Worm (Caenorhabditis elegans) whole organism, L4 larva: ENCODE results near the gene C02B4.3.
A peak's percentile ranks its signal among the peaks of the same experiment; 100 is the strongest.

ENCODE experiments used
- F44E2.7 ChIP-seq: fragments of 200-800 bp; sonication (Bioruptor generic); IDR thresholded peaks from 2 replicates; pipeline ENCODE4 v2.1.2; 2022; ENCODE audit warnings: missing genetic modification characterization, missing compliant biosample characterization
- Y48G9A.11 ChIP-seq: fragments of 200-800 bp; sonication (Bioruptor generic); IDR thresholded peaks from 2 replicates; pipeline ENCODE4 v1.3.6; 2022; ENCODE audit warnings: missing genetic modification reagents, missing genetic modification characterization, missing compliant biosample characterization
- Y5F2A.4 ChIP-seq: fragments of 200-800 bp; sonication (Bioruptor generic); optimal IDR thresholded peaks from 2 replicates; lab custom pipeline; 2018; ENCODE audit warnings: mild to moderate bottlenecking, missing genetic modification characterization, missing compliant biosample characterization
- ZK337.2 ChIP-seq: fragments of 200-800 bp; sonication (Bioruptor generic); IDR thresholded peaks from 2 replicates; pipeline ENCODE4 v1.3.6; 2022; ENCODE audit warnings: missing genetic modification reagents, missing genetic modification characterization, missing compliant biosample characterization
- ceh-32 ChIP-seq: sonication (generic microtip); optimal IDR thresholded peaks from 2 replicates; lab custom pipeline; 2016; ENCODE audit warnings: mild to moderate bottlenecking, missing genetic modification characterization, missing compliant biosample characterization; ENCODE audit not compliant: poor library complexity
- ceh-44 ChIP-seq: fragments of 200-800 bp; sonication (Bioruptor generic); IDR thresholded peaks from 2 replicates; pipeline ENCODE4 v1.3.6; 2022; ENCODE audit warnings: missing genetic modification reagents, missing genetic modification characterization, missing compliant biosample characterization
- ces-1 ChIP-seq: fragments of 150-350 bp; sonication (generic microtip); optimal IDR thresholded peaks from 4 replicates; lab custom pipeline; 2014; ENCODE audit warnings: missing biosample characterization, missing genetic modification reagents, missing genetic modification characterization
- dmd-6 ChIP-seq: fragments of 200-800 bp; sonication (Bioruptor generic); IDR thresholded peaks from 2 replicates; pipeline ENCODE4 v1.3.6; 2022; ENCODE audit warnings: missing genetic modification reagents, missing genetic modification characterization, missing compliant biosample characterization
- dmd-9 ChIP-seq: fragments of 200-800 bp; sonication (Bioruptor generic); IDR thresholded peaks from 2 replicates; pipeline ENCODE4 v1.3.6; 2022; ENCODE audit warnings: missing genetic modification reagents, missing genetic modification characterization, missing compliant biosample characterization
- egl-27 ChIP-seq: sonication (generic microtip); optimal IDR thresholded peaks from 3 replicates; lab custom pipeline; 2017; ENCODE audit warnings: missing biosample characterization, missing genetic modification reagents, missing genetic modification characterization
- egl-43 ChIP-seq: fragments of 200-800 bp; sonication (Bioruptor generic); IDR thresholded peaks from 2 replicates; pipeline ENCODE4 v1.3.6; 2022; ENCODE audit warnings: missing genetic modification reagents, missing genetic modification characterization, missing compliant biosample characterization
- hlh-11 ChIP-seq: fragments of 200-800 bp; sonication (Bioruptor generic); optimal IDR thresholded peaks from 2 replicates; lab custom pipeline; 2018; ENCODE audit warnings: mild to moderate bottlenecking, missing genetic modification characterization, missing compliant biosample characterization
- hlh-30 ChIP-seq: sonication (generic microtip); optimal IDR thresholded peaks from 2 replicates; lab custom pipeline; 2017; ENCODE audit warnings: antibody characterized with exemption, mild to moderate bottlenecking, missing genetic modification characterization, missing compliant biosample characterization; ENCODE audit not compliant: insufficient read depth
- lin-38 ChIP-seq: fragments of 200-800 bp; sonication (Bioruptor generic); IDR thresholded peaks from 2 replicates; pipeline ENCODE4 v1.3.6; 2022; ENCODE audit warnings: missing genetic modification reagents, missing genetic modification characterization, missing compliant biosample characterization
- lin-39 ChIP-seq: fragments of 150-350 bp; optimal IDR thresholded peaks from 2 replicates; lab custom pipeline; 2014; ENCODE audit warnings: missing biosample characterization, missing genetic modification reagents, missing genetic modification characterization
- lsy-2 ChIP-seq, 2 experiments: fragments of 150-350 bp in 1 of 2; sonication (generic microtip) in 1 of 2; optimal IDR thresholded peaks; 2 replicates each; lab custom pipeline; 2014 to 2017; ENCODE audit warnings: missing biosample characterization in 2 of 2, missing genetic modification characterization in 2 of 2
- madf-5 ChIP-seq, 2 experiments: fragments of 200-800 bp; sonication (Bioruptor generic); IDR thresholded peaks; 2 replicates each; pipeline ENCODE4 v1.3.6; 2022; ENCODE audit warnings: missing compliant biosample characterization in 2 of 2, missing genetic modification characterization in 2 of 2
- mdl-1 ChIP-seq, 2 experiments: fragments of 150-350 bp in 1 of 2; sonication (generic microtip) in 1 of 2; optimal IDR thresholded peaks; 2 replicates each; lab custom pipeline; 2014 to 2017; ENCODE audit warnings: missing biosample characterization in 2 of 2, missing genetic modification characterization in 2 of 2
- mep-1 ChIP-seq: fragments of 150-350 bp; sonication (generic microtip); optimal IDR thresholded peaks from 3 replicates; lab custom pipeline; 2014; ENCODE audit warnings: missing biosample characterization, missing genetic modification characterization
- mes-2 ChIP-seq: sonication (generic microtip); optimal IDR thresholded peaks from 2 replicates; lab custom pipeline; 2016; ENCODE audit warnings: missing genotype, mild to moderate bottlenecking, missing genetic modification characterization, missing compliant biosample characterization; ENCODE audit not compliant: poor library complexity, severe bottlenecking
- mxl-2 ChIP-seq: fragments of 200-800 bp; sonication (Bioruptor generic); conservative IDR thresholded peaks from 2 replicates; pipeline ENCODE4 v1.3.6; 2022; ENCODE audit warnings: missing genetic modification reagents, missing genetic modification characterization, missing compliant biosample characterization
- mxl-3 ChIP-seq: fragments of 200-800 bp; sonication (Bioruptor generic); optimal IDR thresholded peaks from 2 replicates; lab custom pipeline; 2018; ENCODE audit warnings: mild to moderate bottlenecking, missing genetic modification characterization, missing compliant biosample characterization
- nhr-102 ChIP-seq: sonication (generic microtip); optimal IDR thresholded peaks from 2 replicates; lab custom pipeline; 2016; ENCODE audit warnings: mild to moderate bottlenecking, missing genetic modification characterization, moderate library complexity, missing compliant biosample characterization
- nhr-48 ChIP-seq: sonication (generic microtip); optimal IDR thresholded peaks from 2 replicates; lab custom pipeline; 2016; ENCODE audit warnings: mild to moderate bottlenecking, missing genetic modification characterization, missing compliant biosample characterization
- pha-4 ChIP-seq, 2 experiments: fragments of 150-350 bp in 1 of 2; fragments of 200-800 bp in 1 of 2; sonication (Bioruptor generic) in 1 of 2; IDR thresholded peaks in 1 of 2; optimal IDR thresholded peaks in 1 of 2; 2 replicates each; pipeline versions ENCODE4 v1.3.6 to Lab custom; 2014 to 2022; ENCODE audit warnings: missing genetic modification characterization in 2 of 2, missing genetic modification reagents in 2 of 2, missing biosample characterization in 1 of 2, missing compliant biosample characterization in 1 of 2
- unc-62 ChIP-seq, 3 experiments: fragments of 150-350 bp in 1 of 3; sonication (generic microtip); optimal IDR thresholded peaks in 2 of 3; peaks in 1 of 3; 1 replicate in 1 of 3; 2 replicates in 2 of 3; lab custom pipeline; 2014 to 2017; ENCODE audit warnings: missing biosample characterization in 3 of 3, missing genetic modification characterization in 3 of 3, missing genetic modification reagents in 3 of 3, missing genotype in 1 of 3
- vab-7 ChIP-seq: fragments of 200-800 bp; sonication (Bioruptor generic); IDR thresholded peaks from 2 replicates; pipeline ENCODE4 v1.3.6; 2022; ENCODE audit warnings: missing genetic modification reagents, missing genetic modification characterization, missing compliant biosample characterization
- zfp-3 ChIP-seq: fragments of 200-800 bp; sonication (Bioruptor generic); conservative IDR thresholded peaks from 2 replicates; pipeline ENCODE4 v1.3.6; 2022; ENCODE audit warnings: missing genetic modification reagents, missing genetic modification characterization, missing compliant biosample characterization

C02B4.3 gene

ce11 chrX:12655339-12655875, 4.2 kb downstream of the C02B4.3 start (continued):
- TF ChIP-seq nhr-48 (tag; lab: Kevin White, UChicago) = peak; percentile 91
- no peak; the same call in 1 of the 2 replicates for TF ChIP-seq egl-43 (GFP tag; lab: Robert Waterston, UW)
- no peak for TF ChIP-seq F44E2.7 (GFP tag; lab: Robert Waterston, UW)
- TF ChIP-seq ces-1 (GFP tag; lab: Kevin White, UChicago) = no peak
- no peak for TF ChIP-seq ceh-44 (GFP tag; lab: Robert Waterston, UW)
- TF ChIP-seq Y48G9A.11 (GFP tag; lab: Robert Waterston, UW) = no peak
- no peak for TF ChIP-seq dmd-9 (GFP tag; lab: Robert Waterston, UW)
- TF ChIP-seq vab-7 (GFP tag; lab: Robert Waterston, UW) = no peak
- TF ChIP-seq mep-1 (tag; lab: Kevin White, UChicago) = peak; percentile 16
- no peak for TF ChIP-seq unc-62 (GFP tag; optimal IDR thresholded peaks at IDR 0.05 in 1 of 2; lab: Kevin White, UChicago)
- TF ChIP-seq unc-62 (tag; optimal IDR thresholded peaks at IDR 0.05; lab: Kevin White, UChicago) = no peak
- TF ChIP-seq hlh-11 = peak; percentile 90
- TF ChIP-seq Y5F2A.4 (GFP tag; lab: Kevin White, UChicago) = no peak
- no peak for TF ChIP-seq egl-27 (tag; lab: Kevin White, UChicago)
- no peak for TF ChIP-seq ZK337.2
- no peak for TF ChIP-seq ceh-32 (tag; lab: Kevin White, UChicago)
- peak; percentile 68 for TF ChIP-seq nhr-102 (tag; lab: Kevin White, UChicago)
- no peak for TF ChIP-seq zfp-3 (GFP tag; lab: Robert Waterston, UW)
- no peak for TF ChIP-seq lin-39
- TF ChIP-seq mdl-1 (tag; optimal IDR thresholded peaks at IDR 0.05; lab: Kevin White, UChicago) = peak in 1 of 2 experiments; percentile 70
- TF ChIP-seq mxl-3 (GFP tag; lab: Kevin White, UChicago) = peak; percentile 26

DNA sequence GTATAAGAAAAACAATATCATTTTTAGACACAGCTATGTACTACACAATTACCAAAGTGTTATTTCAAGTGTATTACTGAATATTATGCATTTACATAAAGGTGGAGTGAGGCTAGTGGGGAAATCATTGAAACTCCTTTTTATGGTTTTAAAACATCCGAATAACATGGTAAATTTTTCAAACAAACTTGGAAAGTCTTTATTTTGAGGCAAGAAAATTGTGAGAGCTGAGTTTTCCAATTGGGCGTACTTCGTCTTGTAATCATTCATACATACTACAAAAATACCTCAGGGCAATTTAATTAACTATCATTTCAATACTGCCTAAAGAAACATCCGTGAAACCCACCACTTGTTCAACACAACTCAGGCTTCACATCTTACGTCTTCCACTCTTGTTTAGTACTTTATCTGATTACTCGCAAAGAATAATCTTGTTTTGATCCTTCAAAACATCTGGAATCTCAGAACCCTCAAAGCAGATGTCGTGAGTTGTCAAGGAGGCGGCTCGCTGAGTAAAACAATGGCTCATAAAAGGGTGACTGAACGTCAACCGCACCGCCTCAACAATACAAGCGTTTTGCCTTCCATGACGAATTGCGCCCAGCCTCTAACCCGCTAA, 13.0 kb downstream of the C02B4.3 start, which contains the start of gene zmp-5:
Gene zmp-5, plus strand, starts transcription at position 572 of the 622 bp plus-strand sequence.
- TF ChIP-seq dmd-6 (GFP tag; lab: Robert Waterston, UW) = no peak
- TF ChIP-seq mep-1 (tag; lab: Kevin White, UChicago) = no peak
- TF ChIP-seq madf-5 (GFP tag; IDR thresholded peaks at IDR 0.05; lab: Robert Waterston, UW) = no peak
- peak in 1 of 2 experiments; percentile 98 for TF ChIP-seq unc-62 (GFP tag; optimal IDR thresholded peaks at IDR 0.05 in 1 of 2; lab: Kevin White, UChicago)
- no peak for TF ChIP-seq unc-62 (tag; optimal IDR thresholded peaks at IDR 0.05; lab: Kevin White, UChicago)
- TF ChIP-seq mxl-2 (GFP tag; lab: Robert Waterston, UW) = no peak
- TF ChIP-seq, all 104 proteins: peak for 1

DNA sequence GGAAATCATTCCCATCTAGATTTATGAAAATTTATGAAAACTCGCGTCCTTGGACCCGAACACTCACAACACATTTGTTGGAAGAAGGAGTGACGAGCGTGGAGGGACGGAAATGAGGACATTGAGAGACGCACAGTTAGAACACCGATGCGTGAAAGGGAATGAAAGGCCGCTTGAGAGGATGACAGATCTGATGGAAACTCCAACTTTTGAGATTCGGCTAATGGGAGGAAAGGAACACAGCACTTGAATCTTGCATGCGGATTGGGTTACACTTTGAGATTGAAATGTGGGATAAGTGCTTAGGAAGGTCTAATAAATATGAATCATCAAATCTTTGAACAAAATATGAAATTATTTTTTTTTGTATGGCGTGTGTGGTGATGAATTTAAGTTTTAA, 13.8 kb downstream of the C02B4.3 start:
- TF ChIP-seq unc-62 (GFP tag; optimal IDR thresholded peaks at IDR 0.05 in 1 of 2; lab: Kevin White, UChicago) = peak in 1 of 2 experiments; percentile 86
- no peak for TF ChIP-seq unc-62 (tag; optimal IDR thresholded peaks at IDR 0.05; lab: Kevin White, UChicago)
- no peak for TF ChIP-seq mes-2

DNA sequence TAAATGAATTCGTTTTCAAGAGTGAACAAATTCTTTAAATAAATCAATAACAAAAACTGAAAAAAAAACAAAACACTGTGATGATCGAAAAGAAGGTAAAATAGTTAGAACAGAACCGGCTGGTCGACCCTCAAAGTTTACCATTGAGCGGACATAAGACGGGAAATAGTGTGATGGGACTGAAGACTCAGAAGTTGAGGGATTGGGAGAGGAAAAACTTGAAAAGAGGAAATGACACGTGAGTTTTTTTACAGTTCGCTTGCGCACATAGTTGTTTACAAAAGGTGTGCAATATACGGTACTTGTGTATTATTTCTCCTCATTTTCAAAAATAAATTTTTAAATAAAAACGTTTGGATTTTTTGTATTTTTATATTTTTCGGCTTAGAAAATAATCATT, 16.7 kb downstream of the C02B4.3 start:
- TF ChIP-seq lsy-2 (tag; optimal IDR thresholded peaks at IDR 0.05; lab: Kevin White, UChicago) (no peak), pha-4 (GFP tag; IDR thresholded peaks at IDR 0.05; lab: Robert Waterston, UW) (no peak), pha-4 (tag; optimal IDR thresholded peaks at IDR 0.05; lab: Kevin White, UChicago) (peak; percentile 78), lin-38 (GFP tag; lab: Robert Waterston, UW) (no peak), mep-1 (tag; lab: Kevin White, UChicago) (peak; percentile 24), mdl-1 (tag; optimal IDR thresholded peaks at IDR 0.05; lab: Kevin White, UChicago) (peak in 1 of 2 experiments; percentile 11), unc-62 (GFP tag; optimal IDR thresholded peaks at IDR 0.05 in 1 of 2; lab: Kevin White, UChicago) (peak in 1 of 2 experiments; percentile 83), unc-62 (tag; optimal IDR thresholded peaks at IDR 0.05; lab: Kevin White, UChicago) (no peak), mxl-3 (GFP tag; lab: Kevin White, UChicago) (no peak), hlh-30 (peak; percentile 44)
- TF ChIP-seq, all 104 proteins: peak for 5
